Worm (Caenorhabditis elegans) whole organism, early embryonic: ENCODE data around the gene F21D9.1.
A peak's percentile ranks its signal among the peaks of the same experiment; 100 is the strongest.

Experiments
- B0310.2 ChIP-seq: sonication (generic microtip); optimal IDR thresholded peaks from 2 replicates; lab custom pipeline; 2016; ENCODE audit warnings: mild to moderate bottlenecking, missing genetic modification characterization, missing compliant biosample characterization
- F13C5.2 ChIP-seq: sonication (generic microtip); optimal IDR thresholded peaks from 2 replicates; lab custom pipeline; 2017; ENCODE audit warnings: mild to moderate bottlenecking, missing genetic modification characterization, inconsistent platforms, missing compliant biosample characterization
- aly-1 ChIP-seq: sonication (generic microtip); optimal IDR thresholded peaks from 2 replicates; lab custom pipeline; 2016; ENCODE audit warnings: missing genetic modification characterization, missing compliant biosample characterization
- ama-1 ChIP-seq: fragments of 150-350 bp; optimal IDR thresholded peaks from 2 replicates; lab custom pipeline; 2014
- ceh-13 ChIP-seq: fragments of 200-800 bp; sonication (Bioruptor generic); optimal IDR thresholded peaks from 2 replicates; lab custom pipeline; 2018; ENCODE audit warnings: mild to moderate bottlenecking, missing genetic modification characterization, missing compliant biosample characterization
- ceh-36 ChIP-seq: sonication (generic microtip); optimal IDR thresholded peaks from 2 replicates; lab custom pipeline; 2016; ENCODE audit warnings: missing genetic modification characterization, inconsistent platforms, missing compliant biosample characterization
- ets-7 ChIP-seq: sonication (generic microtip); optimal IDR thresholded peaks from 2 replicates; lab custom pipeline; 2016; ENCODE audit warnings: missing genotype, missing genetic modification characterization, missing compliant biosample characterization
- flt-1 ChIP-seq: fragments of 200-800 bp; sonication (Bioruptor generic); IDR thresholded peaks from 2 replicates; pipeline ENCODE4 v1.3.6; 2022; ENCODE audit warnings: missing genetic modification characterization, missing compliant biosample characterization
- hmbx-1 ChIP-seq: sonication (generic microtip); optimal IDR thresholded peaks from 2 replicates; lab custom pipeline; 2016; ENCODE audit warnings: mild to moderate bottlenecking, missing genetic modification characterization, missing compliant biosample characterization
- hmg-4 ChIP-seq: fragments of 200-800 bp; sonication (Bioruptor generic); optimal IDR thresholded peaks from 2 replicates; lab custom pipeline; 2018; ENCODE audit warnings: mild to moderate bottlenecking, missing genetic modification characterization, missing compliant biosample characterization
- hnd-1 ChIP-seq: sonication (generic microtip); optimal IDR thresholded peaks from 2 replicates; lab custom pipeline; 2016; ENCODE audit warnings: missing genetic modification characterization, missing compliant biosample characterization
- pes-1 ChIP-seq: fragments of 200-800 bp; sonication (Bioruptor generic); IDR thresholded peaks from 2 replicates; pipeline ENCODE4 v1.3.6; 2022; ENCODE audit warnings: missing genetic modification reagents, missing genetic modification characterization, missing compliant biosample characterization
- scrt-1 ChIP-seq: fragments of 200-800 bp; sonication (Bioruptor generic); IDR thresholded peaks from 2 replicates; pipeline ENCODE4 v1.3.6; 2022; ENCODE audit warnings: missing genetic modification characterization, missing compliant biosample characterization
- sea-1 ChIP-seq: fragments of 200-800 bp; sonication (Bioruptor generic); conservative IDR thresholded peaks from 2 replicates; pipeline ENCODE4 v1.3.6; 2022; ENCODE audit warnings: missing genetic modification characterization, missing compliant biosample characterization
- tbx-11 ChIP-seq: fragments of 200-800 bp; sonication (Bioruptor generic); IDR thresholded peaks from 2 replicates; pipeline ENCODE4 v1.3.6; 2022; ENCODE audit warnings: missing genetic modification characterization, missing compliant biosample characterization
- tbx-37 ChIP-seq: fragments of 200-800 bp; sonication (Bioruptor generic); conservative IDR thresholded peaks from 2 replicates; pipeline ENCODE4 v1.3.6; 2022; ENCODE audit warnings: missing genetic modification reagents, missing genetic modification characterization, missing compliant biosample characterization
- tra-4 ChIP-seq: sonication (generic microtip); optimal IDR thresholded peaks from 2 replicates; lab custom pipeline; 2017; ENCODE audit warnings: missing genetic modification characterization, missing compliant biosample characterization

F21D9.1 gene

DNA sequence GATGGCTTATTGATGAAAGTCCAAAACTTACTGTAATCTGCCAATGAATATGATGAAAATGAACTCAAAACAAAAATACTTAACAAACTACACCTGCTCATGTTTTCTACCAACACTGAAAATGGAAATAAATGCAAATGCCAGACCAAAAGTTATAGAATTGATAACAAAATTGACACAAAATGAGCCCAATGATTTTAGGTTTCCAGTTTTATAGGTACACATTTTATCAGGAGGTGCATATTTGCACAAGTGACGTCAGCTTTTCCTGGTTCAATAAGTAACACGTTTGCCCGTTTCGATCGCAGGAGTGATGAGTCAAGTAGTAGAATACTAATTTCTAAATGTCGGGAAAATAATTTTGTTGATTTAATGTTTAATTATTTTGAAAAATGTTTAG lies 32.5 kb downstream of the F21D9.1 start, which contains the start of gene F55C9.6:
F55C9.6 (minus strand) TSS at position 101 of the 400 bp plus-strand sequence.
- TF ChIP-seq tra-4 (tag; lab: Kevin White, UChicago) = no peak

DNA sequence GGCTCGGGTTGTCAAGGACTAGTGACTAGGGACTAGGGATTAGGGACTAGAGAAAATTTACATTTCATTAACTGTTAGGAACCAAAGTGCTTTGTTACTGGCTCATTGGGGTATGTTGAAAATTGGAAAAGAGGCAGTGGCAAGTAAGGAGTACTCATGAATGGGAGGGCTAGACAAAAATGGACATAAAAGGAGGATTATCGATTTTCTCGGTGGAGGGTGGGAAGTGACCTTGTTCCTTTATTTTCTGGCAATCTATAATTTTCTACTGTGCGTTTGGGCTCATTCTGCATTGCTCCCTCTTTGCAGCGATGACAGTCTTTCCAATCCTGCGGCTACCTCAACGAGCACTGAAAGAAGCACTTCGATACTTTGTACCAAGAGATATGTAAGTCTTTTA lies 33.3 kb downstream of the F21D9.1 start, which contains the start of gene fbxb-60:
fbxb-60 (plus strand) TSS at position 301 of the 400 bp plus-strand sequence.
- no peak for TF ChIP-seq hmg-4 (GFP tag; lab: Kevin White, UChicago)
- no peak for TF ChIP-seq F13C5.2 (tag; lab: Kevin White, UChicago)
- TF ChIP-seq tbx-11 (GFP tag; lab: Robert Waterston, UW) = no peak
- TF ChIP-seq ama-1 = no peak
- no peak for TF ChIP-seq scrt-1 (GFP tag; lab: Robert Waterston, UW)
- no peak for TF ChIP-seq sea-1 (GFP tag; lab: Robert Waterston, UW)
- TF ChIP-seq hmbx-1 (tag; lab: Kevin White, UChicago) = no peak
- no peak for TF ChIP-seq B0310.2 (tag; lab: Kevin White, UChicago)
- no peak for TF ChIP-seq flt-1 (GFP tag; lab: Robert Waterston, UW)
- no peak for TF ChIP-seq ets-7 (tag; lab: Kevin White, UChicago)
- TF ChIP-seq ceh-36 = no peak

DNA sequence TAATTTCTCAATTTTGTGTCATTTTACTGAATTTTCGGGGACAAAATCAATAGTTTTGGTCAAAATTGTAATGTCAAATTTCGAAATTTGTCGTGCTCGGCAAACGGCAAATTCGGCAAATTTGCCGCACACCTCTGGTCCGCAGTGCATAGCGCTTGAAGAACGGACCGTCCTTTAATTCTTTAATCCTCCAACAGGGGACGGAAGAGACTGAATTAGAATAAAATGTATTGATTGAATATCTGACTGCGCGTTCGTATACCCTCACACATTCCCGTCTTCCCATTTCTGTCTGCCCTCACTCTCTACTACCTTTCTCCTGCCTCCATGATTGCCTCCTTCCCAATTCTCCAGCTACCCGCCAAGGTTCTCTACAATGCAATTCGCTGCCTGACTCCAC lies 35.0 kb downstream of the F21D9.1 start, which contains the start of gene F55C9.14:
F55C9.14 (plus strand) TSS at position 301 of the 400 bp plus-strand sequence.
- TF ChIP-seq B0310.2 (tag; lab: Kevin White, UChicago) (no peak), pes-1 (GFP tag; lab: Robert Waterston, UW) (no peak), sea-1 (GFP tag; lab: Robert Waterston, UW) (no peak), ama-1 (no peak), F13C5.2 (tag; lab: Kevin White, UChicago) (no peak), ceh-36 (no peak), tbx-37 (no peak), hmg-4 (GFP tag; lab: Kevin White, UChicago) (no peak)

DNA sequence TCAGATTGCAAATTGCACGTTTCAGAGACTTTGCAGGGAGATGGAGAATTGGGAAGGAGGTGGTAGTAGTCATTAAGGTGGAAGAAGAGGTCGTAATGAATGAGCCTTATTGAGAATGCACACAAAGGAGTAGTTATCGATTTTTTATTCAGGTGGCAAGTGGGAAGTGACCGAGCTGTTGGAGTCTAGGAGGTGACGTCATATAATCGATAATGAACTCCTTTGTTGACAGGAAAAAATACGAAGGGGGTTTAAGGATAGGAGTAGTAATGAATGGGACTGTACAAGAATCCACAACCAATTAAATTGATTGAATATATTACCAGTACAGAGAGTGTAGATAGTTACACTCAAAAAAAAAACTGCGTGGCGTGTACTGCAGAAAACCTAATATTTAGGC lies 37.7 kb downstream of the F21D9.1 start, which contains the start of gene fbxb-62:
fbxb-62 (minus strand) TSS at position 101 of the 400 bp plus-strand sequence.
- no peak for TF ChIP-seq B0310.2 (tag; lab: Kevin White, UChicago)
- no peak for TF ChIP-seq ama-1
- TF ChIP-seq ets-7 (tag; lab: Kevin White, UChicago) = no peak
- no peak for TF ChIP-seq aly-1 (tag; lab: Kevin White, UChicago)
- TF ChIP-seq pes-1 (GFP tag; lab: Robert Waterston, UW) = no peak

DNA sequence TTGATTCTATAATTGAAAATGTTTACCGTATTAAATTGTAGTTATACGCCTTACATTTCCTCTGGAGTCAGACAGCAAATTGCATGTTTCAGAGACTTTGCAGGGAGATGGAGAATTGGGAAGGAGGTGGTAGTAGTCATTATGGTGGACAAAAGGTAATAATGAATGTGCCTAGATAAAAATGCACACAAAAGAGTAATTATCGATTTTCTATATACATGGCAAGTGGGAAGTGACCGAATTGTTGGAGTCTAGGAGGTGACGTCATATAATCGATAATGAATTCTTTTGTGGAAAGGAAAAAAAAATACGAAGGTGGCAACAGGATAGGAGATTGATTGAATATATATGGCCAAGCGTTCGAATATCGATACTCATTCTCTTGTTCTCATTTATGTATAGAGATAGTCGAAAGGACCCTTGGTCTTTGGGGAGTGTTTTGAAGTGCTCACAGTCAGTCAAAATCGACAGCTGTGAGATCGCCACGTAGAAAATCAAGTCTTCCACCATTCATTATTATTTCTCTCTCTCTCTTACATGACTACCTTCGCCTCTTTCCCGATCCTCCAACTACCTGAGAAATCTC lies 39.4 kb downstream of the F21D9.1 start, which contains the start of the genes fbxb-63 and fbxb-61:
fbxb-63 (minus strand) TSS at position 142 of the 586 bp plus-strand sequence.
fbxb-61 (plus strand) TSS at position 536 of the 586 bp plus-strand sequence.
- TF ChIP-seq ceh-36 (no peak), ceh-13 (no peak), ets-7 (tag; lab: Kevin White, UChicago) (no peak), pes-1 (GFP tag; lab: Robert Waterston, UW) (no peak), hnd-1 (tag; lab: Kevin White, UChicago) (no peak), tra-4 (tag; lab: Kevin White, UChicago) (no peak), ama-1 (no peak), hmg-4 (GFP tag; lab: Kevin White, UChicago) (no peak), flt-1 (GFP tag; lab: Robert Waterston, UW) (no peak), scrt-1 (GFP tag; lab: Robert Waterston, UW) (no peak), hmbx-1 (tag; lab: Kevin White, UChicago) (no peak)

DNA sequence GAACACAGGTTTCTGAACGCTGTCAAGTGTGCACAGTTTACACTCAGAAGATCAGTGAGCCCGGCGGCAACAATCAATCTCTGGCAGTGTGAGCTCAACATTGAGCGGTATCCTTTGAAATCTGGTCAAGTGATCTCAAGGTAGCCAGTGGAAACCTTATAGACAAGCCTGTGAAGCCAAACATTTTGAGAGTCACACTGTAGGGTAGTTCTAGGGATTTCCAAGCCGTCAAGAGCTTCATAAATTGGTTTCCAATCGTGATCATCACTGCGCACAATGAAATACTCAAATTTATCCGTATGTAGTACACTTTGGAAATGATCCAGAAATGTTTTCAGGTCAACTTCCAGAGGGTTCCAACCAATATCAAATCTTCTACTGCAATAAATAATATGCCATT lies 42.7 kb downstream of the F21D9.1 start, which contains the start of gene F55C9.15:
F55C9.15 (minus strand) TSS at position 101 of the 400 bp plus-strand sequence.
- no peak for TF ChIP-seq flt-1 (GFP tag; lab: Robert Waterston, UW)
- TF ChIP-seq aly-1 (tag; lab: Kevin White, UChicago) = no peak
- TF ChIP-seq scrt-1 (GFP tag; lab: Robert Waterston, UW) = no peak
- no peak for TF ChIP-seq ama-1
- no peak for TF ChIP-seq ceh-36

DNA sequence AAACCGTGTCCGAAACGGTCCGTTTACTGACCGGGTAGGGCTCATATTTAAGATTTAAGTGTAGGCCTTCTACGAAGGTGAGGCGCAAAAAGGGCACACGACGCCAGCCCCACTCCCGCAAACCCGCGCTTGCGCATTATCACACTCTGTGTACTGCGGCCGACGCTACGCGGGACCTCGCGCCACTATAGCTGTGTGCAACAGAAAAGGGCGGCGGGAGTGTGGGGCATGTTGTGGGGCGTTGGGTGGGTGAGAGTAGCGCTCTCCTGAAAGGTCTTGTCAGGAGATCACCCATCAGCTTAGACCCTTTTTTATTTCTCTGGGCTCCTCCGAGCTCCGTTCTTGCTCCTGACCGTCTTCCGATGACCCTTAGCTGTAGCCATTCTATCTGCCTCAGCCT lies 43.9 kb downstream of the F21D9.1 start:
- TF ChIP-seq ceh-13 (no peak), hnd-1 (tag; lab: Kevin White, UChicago) (no peak), aly-1 (tag; lab: Kevin White, UChicago) (no peak), hmg-4 (GFP tag; lab: Kevin White, UChicago) (peak; percentile 19), sea-1 (GFP tag; lab: Robert Waterston, UW) (no peak), tra-4 (tag; lab: Kevin White, UChicago) (no peak), flt-1 (GFP tag; lab: Robert Waterston, UW) (no peak), scrt-1 (GFP tag; lab: Robert Waterston, UW) (no peak), F13C5.2 (tag; lab: Kevin White, UChicago) (no peak)

DNA sequence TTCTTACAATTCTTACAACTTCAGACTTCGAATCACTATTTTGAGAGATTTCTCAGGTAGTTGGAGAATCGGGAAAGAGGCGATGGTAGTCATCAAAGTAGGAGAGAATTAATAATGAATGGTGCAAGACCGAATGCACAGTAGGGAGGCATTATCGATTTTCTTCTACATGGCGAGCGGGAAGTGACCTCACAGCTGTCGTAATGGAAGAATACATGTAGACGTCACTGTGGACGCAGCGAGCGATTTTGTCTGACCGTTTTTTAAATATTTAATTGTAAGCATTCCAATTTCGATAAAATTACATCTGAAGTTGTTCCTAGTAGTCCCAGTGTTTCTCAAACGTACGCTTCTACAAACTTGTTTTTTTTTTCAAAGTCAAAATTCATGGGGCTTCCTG lies 45.3 kb downstream of the F21D9.1 start, which contains the start of gene F55C9.11:
F55C9.11 (minus strand) TSS at position 101 of the 400 bp plus-strand sequence.
- no peak for TF ChIP-seq pes-1 (GFP tag; lab: Robert Waterston, UW)
- TF ChIP-seq ama-1 = no peak
- no peak for TF ChIP-seq ets-7 (tag; lab: Kevin White, UChicago)
- no peak for TF ChIP-seq aly-1 (tag; lab: Kevin White, UChicago)
- no peak for TF ChIP-seq tbx-11 (GFP tag; lab: Robert Waterston, UW)
- no peak for TF ChIP-seq ceh-36
- TF ChIP-seq sea-1 (GFP tag; lab: Robert Waterston, UW) = no peak
- TF ChIP-seq scrt-1 (GFP tag; lab: Robert Waterston, UW) = no peak
- TF ChIP-seq tra-4 (tag; lab: Kevin White, UChicago) = no peak
- no peak for TF ChIP-seq B0310.2 (tag; lab: Kevin White, UChicago)
- no peak for TF ChIP-seq hmg-4 (GFP tag; lab: Kevin White, UChicago)
- no peak for TF ChIP-seq ceh-13
- no peak for TF ChIP-seq flt-1 (GFP tag; lab: Robert Waterston, UW)
- no peak for TF ChIP-seq F13C5.2 (tag; lab: Kevin White, UChicago)
- no peak for TF ChIP-seq hmbx-1 (tag; lab: Kevin White, UChicago)
- no peak for TF ChIP-seq hnd-1 (tag; lab: Kevin White, UChicago)
